Worm (Caenorhabditis elegans): ENCODE results near the gene ddx-46.

Gene ddx-46

DNA sequence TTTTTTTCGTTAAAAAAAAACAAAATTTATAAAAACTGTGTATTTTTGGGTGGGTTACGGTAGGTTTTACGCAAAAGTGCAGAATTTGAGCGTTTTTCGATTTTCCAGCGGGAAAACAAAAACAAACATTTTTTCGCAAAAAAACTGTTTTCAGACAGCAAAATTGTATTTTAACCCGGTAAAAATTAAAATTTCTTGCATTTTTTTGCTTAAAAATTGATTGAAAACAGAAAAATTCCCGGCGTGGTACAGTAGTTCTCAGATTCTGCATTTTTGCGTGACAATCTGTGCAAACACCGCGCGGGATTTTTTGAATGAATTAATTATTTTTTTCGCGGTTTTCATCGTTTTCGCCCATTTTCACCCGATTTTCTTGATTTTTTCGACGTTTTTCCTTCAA lies 32.4 kb downstream of the ddx-46 start:
- TF ChIP-seq B0310.2 (tag; optimal IDR thresholded peaks at IDR 0.05) (no peak), aly-1 (tag; optimal IDR thresholded peaks at IDR 0.05) (no peak), ceh-13 (GFP tag; optimal IDR thresholded peaks at IDR 0.05) (no peak), hnd-1 (tag; optimal IDR thresholded peaks at IDR 0.05) (no peak), ceh-36 (tag; optimal IDR thresholded peaks at IDR 0.05) (no peak), hmg-4 (GFP tag; optimal IDR thresholded peaks at IDR 0.05) (no peak), scrt-1 (GFP tag; IDR thresholded peaks at IDR 0.05) (no peak), ets-7 (tag; optimal IDR thresholded peaks at IDR 0.05) (no peak)

DNA sequence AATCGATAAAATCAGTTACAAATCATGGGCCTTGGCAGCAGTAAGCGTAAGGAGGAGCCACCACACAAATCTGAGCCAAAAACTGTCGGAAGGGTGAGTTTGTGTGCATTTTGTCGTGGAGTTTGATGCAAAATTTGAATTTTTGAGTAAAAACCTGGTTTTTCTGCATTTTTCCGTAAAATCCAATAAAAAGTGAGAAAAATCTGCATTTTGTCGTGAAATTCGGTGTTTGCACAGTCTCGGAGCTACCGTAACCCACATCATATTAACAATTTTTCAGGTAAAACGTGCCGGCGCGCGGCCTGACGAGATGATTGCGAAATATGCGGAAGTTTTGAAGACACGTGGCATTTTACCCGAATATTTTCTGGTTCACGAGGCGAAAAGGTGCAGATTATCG lies 33.5 kb downstream of the ddx-46 start:
- TF ChIP-seq tbx-11 (GFP tag; IDR thresholded peaks at IDR 0.05) (no peak), aly-1 (tag; optimal IDR thresholded peaks at IDR 0.05) (no peak), sea-1 (GFP tag; conservative IDR thresholded peaks at IDR 0.05) (no peak), ceh-36 (tag; optimal IDR thresholded peaks at IDR 0.05) (no peak), hnd-1 (tag; optimal IDR thresholded peaks at IDR 0.05) (no peak)

DNA sequence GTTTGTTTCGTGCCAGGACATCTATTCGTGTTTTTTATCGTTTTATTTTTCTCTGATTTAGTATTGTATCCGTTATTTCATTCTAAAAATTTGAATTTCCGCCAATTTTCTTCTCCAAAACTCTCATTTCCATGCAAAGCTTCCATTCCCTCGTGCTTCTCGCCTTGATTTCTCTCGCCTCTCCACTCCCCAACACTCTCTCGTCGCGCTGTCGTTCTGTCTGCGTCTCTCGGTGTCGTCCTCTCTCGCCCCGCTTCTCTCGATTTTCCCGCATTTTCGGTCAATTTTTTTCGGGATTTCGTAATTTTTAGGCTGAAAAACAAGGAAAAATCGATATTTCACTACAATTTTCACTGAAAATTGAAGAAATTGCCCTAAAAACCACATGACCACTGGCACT lies 34.9 kb downstream of the ddx-46 start, which contains the start of gene C09E9.1:
C09E9.1 (plus strand) TSS at position 286 of the 400 bp plus-strand sequence.
- no peak for TF ChIP-seq scrt-1 (GFP tag; IDR thresholded peaks at IDR 0.05)
- TF ChIP-seq pes-1 (GFP tag; IDR thresholded peaks at IDR 0.05): no peak
- TF ChIP-seq tbx-37 (GFP tag; conservative IDR thresholded peaks at IDR 0.05): no peak
- no peak for TF ChIP-seq tbx-11 (GFP tag; IDR thresholded peaks at IDR 0.05)
- TF ChIP-seq B0310.2 (tag; optimal IDR thresholded peaks at IDR 0.05): no peak
- TF ChIP-seq F13C5.2 (tag; optimal IDR thresholded peaks at IDR 0.05): no peak
- TF ChIP-seq aly-1 (tag; optimal IDR thresholded peaks at IDR 0.05): no peak
- TF ChIP-seq flt-1 (GFP tag; IDR thresholded peaks at IDR 0.05): no peak

ce11 chrIV:1266724-1267123 lies 42.7 kb downstream of the ddx-46 start, which contains the start of gene clec-170:
Gene clec-170 (plus strand): TSS chrIV:1266866.
- TF ChIP-seq hmg-4 (GFP tag; optimal IDR thresholded peaks at IDR 0.05) (no peak), tbx-11 (GFP tag; IDR thresholded peaks at IDR 0.05) (no peak), ets-7 (tag; optimal IDR thresholded peaks at IDR 0.05) (no peak), ceh-13 (GFP tag; optimal IDR thresholded peaks at IDR 0.05) (no peak), F13C5.2 (tag; optimal IDR thresholded peaks at IDR 0.05) (no peak), ceh-36 (tag; optimal IDR thresholded peaks at IDR 0.05) (no peak), ama-1 (optimal IDR thresholded peaks at IDR 0.05) (no peak), pes-1 (GFP tag; IDR thresholded peaks at IDR 0.05) (no peak), B0310.2 (tag; optimal IDR thresholded peaks at IDR 0.05) (no peak), sea-1 (GFP tag; conservative IDR thresholded peaks at IDR 0.05) (no peak), flt-1 (GFP tag; IDR thresholded peaks at IDR 0.05) (no peak), tbx-37 (GFP tag; conservative IDR thresholded peaks at IDR 0.05) (no peak), tra-4 (tag; optimal IDR thresholded peaks at IDR 0.05) (no peak), hmbx-1 (tag; optimal IDR thresholded peaks at IDR 0.05) (no peak), aly-1 (tag; optimal IDR thresholded peaks at IDR 0.05) (no peak)

DNA sequence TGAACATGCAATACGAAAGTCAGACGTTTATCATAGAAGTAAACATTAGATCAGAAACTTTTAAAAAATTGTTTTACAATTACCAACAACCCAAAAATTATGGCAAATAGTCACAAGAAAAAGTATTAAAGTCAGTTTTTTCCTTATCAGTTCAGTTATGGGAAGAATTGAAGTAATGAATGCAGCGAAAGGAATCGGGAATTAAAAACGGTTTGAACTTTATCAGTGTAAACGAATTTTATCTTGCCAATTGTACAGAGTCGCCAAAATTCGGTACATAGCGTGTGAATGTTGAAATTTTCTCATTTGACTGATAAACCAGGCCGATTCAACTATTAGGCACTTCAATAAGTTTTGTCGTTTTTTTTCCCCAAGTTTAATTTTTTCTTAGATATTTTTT lies 43.3 kb downstream of the ddx-46 start:
- TF ChIP-seq hmbx-1 (tag; optimal IDR thresholded peaks at IDR 0.05) (no peak), F13C5.2 (tag; optimal IDR thresholded peaks at IDR 0.05) (no peak), hnd-1 (tag; optimal IDR thresholded peaks at IDR 0.05) (no peak), ama-1 (optimal IDR thresholded peaks at IDR 0.05) (no peak), tra-4 (tag; optimal IDR thresholded peaks at IDR 0.05) (no peak), sea-1 (GFP tag; conservative IDR thresholded peaks at IDR 0.05) (no peak), ceh-13 (GFP tag; optimal IDR thresholded peaks at IDR 0.05) (no peak), ets-7 (tag; optimal IDR thresholded peaks at IDR 0.05) (no peak), B0310.2 (tag; optimal IDR thresholded peaks at IDR 0.05) (no peak), pes-1 (GFP tag; IDR thresholded peaks at IDR 0.05) (no peak), tbx-37 (GFP tag; conservative IDR thresholded peaks at IDR 0.05) (no peak), ceh-36 (tag; optimal IDR thresholded peaks at IDR 0.05) (no peak), aly-1 (tag; optimal IDR thresholded peaks at IDR 0.05) (no peak), flt-1 (GFP tag; IDR thresholded peaks at IDR 0.05) (no peak), scrt-1 (GFP tag; IDR thresholded peaks at IDR 0.05) (no peak), tbx-11 (GFP tag; IDR thresholded peaks at IDR 0.05) (no peak), hmg-4 (GFP tag; optimal IDR thresholded peaks at IDR 0.05) (no peak)

- TF ChIP-seq ets-7 (tag; optimal IDR thresholded peaks at IDR 0.05) (no peak), aly-1 (tag; optimal IDR thresholded peaks at IDR 0.05) (no peak), tbx-11 (GFP tag; IDR thresholded peaks at IDR 0.05) (no peak), pes-1 (GFP tag; IDR thresholded peaks at IDR 0.05) (no peak), hnd-1 (tag; optimal IDR thresholded peaks at IDR 0.05) (no peak), tbx-37 (GFP tag; conservative IDR thresholded peaks at IDR 0.05) (no peak), ceh-36 (tag; optimal IDR thresholded peaks at IDR 0.05) (no peak), ama-1 (optimal IDR thresholded peaks at IDR 0.05) (no peak), scrt-1 (GFP tag; IDR thresholded peaks at IDR 0.05) (no peak), tra-4 (tag; optimal IDR thresholded peaks at IDR 0.05) (no peak)
Measured at ce11 chrIV:1264928-1265327, 44.5 kb downstream of the ddx-46 start, which contains the start of gene F38A1.13. Gene F38A1.13 (plus strand): TSS chrIV:1265228.

- TF ChIP-seq tbx-11 (GFP tag; IDR thresholded peaks at IDR 0.05): no peak
- TF ChIP-seq ceh-13 (GFP tag; optimal IDR thresholded peaks at IDR 0.05): no peak
- no peak for TF ChIP-seq aly-1 (tag; optimal IDR thresholded peaks at IDR 0.05)
- TF ChIP-seq hmg-4 (GFP tag; optimal IDR thresholded peaks at IDR 0.05): no peak
- TF ChIP-seq tbx-37 (GFP tag; conservative IDR thresholded peaks at IDR 0.05): no peak
- TF ChIP-seq ets-7 (tag; optimal IDR thresholded peaks at IDR 0.05): no peak
- TF ChIP-seq hmbx-1 (tag; optimal IDR thresholded peaks at IDR 0.05): no peak
- no peak for TF ChIP-seq B0310.2 (tag; optimal IDR thresholded peaks at IDR 0.05)
- TF ChIP-seq ama-1 (optimal IDR thresholded peaks at IDR 0.05): no peak
- TF ChIP-seq scrt-1 (GFP tag; IDR thresholded peaks at IDR 0.05): no peak
Measured at ce11 chrIV:1261930-1262329, 47.5 kb downstream of the ddx-46 start.

- no peak for TF ChIP-seq ets-7 (tag; optimal IDR thresholded peaks at IDR 0.05)
- no peak for TF ChIP-seq ceh-36 (tag; optimal IDR thresholded peaks at IDR 0.05)
- TF ChIP-seq hmg-4 (GFP tag; optimal IDR thresholded peaks at IDR 0.05): no peak
- TF ChIP-seq hnd-1 (tag; optimal IDR thresholded peaks at IDR 0.05): no peak
- no peak for TF ChIP-seq ceh-13 (GFP tag; optimal IDR thresholded peaks at IDR 0.05)
- TF ChIP-seq tra-4 (tag; optimal IDR thresholded peaks at IDR 0.05): no peak
- TF ChIP-seq tbx-37 (GFP tag; conservative IDR thresholded peaks at IDR 0.05): no peak
- no peak for TF ChIP-seq aly-1 (tag; optimal IDR thresholded peaks at IDR 0.05)
- TF ChIP-seq sea-1 (GFP tag; conservative IDR thresholded peaks at IDR 0.05): no peak
- no peak for TF ChIP-seq hmbx-1 (tag; optimal IDR thresholded peaks at IDR 0.05)
- TF ChIP-seq B0310.2 (tag; optimal IDR thresholded peaks at IDR 0.05): no peak
Measured at ce11 chrIV:1261024-1261423, 48.4 kb downstream of the ddx-46 start, which contains the start of gene clec-169. Gene clec-169 (plus strand): TSS chrIV:1261324.

All from whole organism, early embryonic.